Fruit fly (Drosophila melanogaster) Kc167 (cell line): ENCODE measurements around the gene Ilp3.

Experiments used
- Sin3A ChIP-seq: fragments of >200 bp; optimal IDR thresholded peaks from 2 replicates; lab custom pipeline; 2018; ENCODE audit warnings: missing external identifiers
- h ChIP-seq: fragments of >200 bp; optimal IDR thresholded peaks from 3 replicates; lab custom pipeline; 2018; ENCODE audit warnings: missing external identifiers
- insv ChIP-seq: fragments of >200 bp; optimal IDR thresholded peaks from 3 replicates; lab custom pipeline; 2018; ENCODE audit warnings: missing external identifiers
- psq ChIP-seq: fragments of >200 bp; optimal IDR thresholded peaks from 2 replicates; lab custom pipeline; 2017; ENCODE audit warnings: missing external identifiers
- ttk ChIP-seq: sonication (Bioruptor generic); optimal IDR thresholded peaks from 2 replicates; lab custom pipeline; 2017; ENCODE audit warnings: missing external identifiers

dm6 chr3L:9840710-9841109, 38.8 kb upstream of the Ilp3 start:
- TF ChIP-seq ttk (lab: Kevin White, UChicago) (no peak), psq (lab: Kevin White, UChicago) (no peak), h (lab: Kevin White, UChicago) (no peak), Sin3A (lab: Kevin White, UChicago) (no peak), insv (lab: Kevin White, UChicago) (no peak)
